Fruit fly (Drosophila melanogaster) whole organism, adult: ENCODE measurements around the gene 7B2.
A peak's percentile ranks its signal among the peaks of the same experiment; 100 is the strongest.

Experiments
- CG11617 ChIP-seq: fragments of 200-800 bp; sonication (Bioruptor generic); optimal IDR thresholded peaks from 2 replicates; lab custom pipeline; 2017; ENCODE audit warnings: mild to moderate bottlenecking, missing biosample characterization, missing genetic modification reagents, missing genetic modification characterization
- CG12768 ChIP-seq: fragments of 200-800 bp; sonication (Bioruptor generic); optimal IDR thresholded peaks from 2 replicates; lab custom pipeline; 2017; ENCODE audit warnings: missing biosample characterization, missing genetic modification characterization, mild to moderate bottlenecking, moderate library complexity, missing genetic modification reagents
- CG14711 ChIP-seq: fragments of 200-800 bp; sonication (Bioruptor generic); optimal IDR thresholded peaks from 2 replicates; lab custom pipeline; 2018; ENCODE audit warnings: missing biosample characterization, mild to moderate bottlenecking, missing genetic modification characterization, moderate library complexity
- CG1620 ChIP-seq: fragments of 200-800 bp; sonication (Bioruptor generic); optimal IDR thresholded peaks from 2 replicates; lab custom pipeline; 2016; ENCODE audit warnings: missing biosample characterization, missing genetic modification characterization
- CG33017 ChIP-seq: fragments of 200-800 bp; sonication (Bioruptor generic); optimal IDR thresholded peaks from 2 replicates; lab custom pipeline; 2018; ENCODE audit warnings: missing biosample characterization, mild to moderate bottlenecking, missing genetic modification characterization, moderate library complexity
- CG5204 ChIP-seq: fragments of 200-800 bp; sonication (Bioruptor generic); optimal IDR thresholded peaks from 2 replicates; lab custom pipeline; 2016; ENCODE audit warnings: missing biosample characterization, missing genetic modification characterization
- CG7045 ChIP-seq: fragments of 200-800 bp; sonication (Bioruptor generic); optimal IDR thresholded peaks from 2 replicates; lab custom pipeline; 2017; ENCODE audit warnings: missing biosample characterization, mild to moderate bottlenecking, missing genetic modification characterization
- CG7101 ChIP-seq: fragments of 200-800 bp; sonication (Bioruptor generic); optimal IDR thresholded peaks from 2 replicates; lab custom pipeline; 2018; ENCODE audit warnings: missing biosample characterization, mild to moderate bottlenecking, missing genetic modification characterization, moderate library complexity
- Clk ChIP-seq: fragments of 200-800 bp; sonication (Bioruptor generic); optimal IDR thresholded peaks from 2 replicates; lab custom pipeline; 2017; ENCODE audit warnings: missing biosample characterization, missing genetic modification characterization
- Crg-1 ChIP-seq: fragments of 200-800 bp; sonication (Bioruptor generic); optimal IDR thresholded peaks from 2 replicates; lab custom pipeline; 2016; ENCODE audit warnings: missing biosample characterization, missing genetic modification characterization
- Hr96 ChIP-seq: fragments of 200-800 bp; sonication (Bioruptor generic); optimal IDR thresholded peaks from 2 replicates; lab custom pipeline; 2016; ENCODE audit warnings: missing biosample characterization, missing genetic modification characterization
- Mnt ChIP-seq: fragments of 200-800 bp; sonication (Bioruptor generic); optimal IDR thresholded peaks from 2 replicates; lab custom pipeline; 2016; ENCODE audit warnings: missing biosample characterization, mild to moderate bottlenecking, missing genetic modification characterization
- bab1 ChIP-seq: fragments of 200-800 bp; sonication (Bioruptor generic); optimal IDR thresholded peaks from 3 replicates; lab custom pipeline; 2019; ENCODE audit warnings: missing biosample characterization, mild to moderate bottlenecking, missing genetic modification characterization, moderate library complexity
- cic ChIP-seq: fragments of 200-800 bp; sonication (Bioruptor generic); optimal IDR thresholded peaks from 2 replicates; lab custom pipeline; 2017; ENCODE audit warnings: missing biosample characterization, mild to moderate bottlenecking, missing genetic modification characterization, moderate library complexity
- cnc ChIP-seq, 2 experiments: fragments of >200 bp; optimal IDR thresholded peaks; 2 replicates each; lab custom pipeline; 2017
- kay ChIP-seq: fragments of 200-800 bp; sonication (Bioruptor generic); peaks from one replicate; lab custom pipeline; 2016; ENCODE audit warnings: missing biosample characterization, missing genetic modification characterization, borderline replicate concordance
- ovo ChIP-seq: fragments of 200-800 bp; sonication (Bioruptor generic); optimal IDR thresholded peaks from 2 replicates; lab custom pipeline; 2016; ENCODE audit warnings: missing biosample characterization, missing genetic modification characterization
- pad ChIP-seq: fragments of 200-800 bp; sonication (Bioruptor generic); optimal IDR thresholded peaks from 3 replicates; lab custom pipeline; 2017; ENCODE audit warnings: missing biosample characterization, missing genetic modification characterization, mild to moderate bottlenecking, moderate library complexity, missing genetic modification reagents
- tj ChIP-seq: fragments of 200-800 bp; sonication (Bioruptor generic); optimal IDR thresholded peaks from 3 replicates; lab custom pipeline; 2017; ENCODE audit warnings: missing biosample characterization, mild to moderate bottlenecking, missing genetic modification characterization, moderate library complexity
- toe ChIP-seq: fragments of 200-800 bp; sonication (Bioruptor generic); optimal IDR thresholded peaks from 2 replicates; lab custom pipeline; 2016; ENCODE audit warnings: missing biosample characterization, missing genetic modification characterization

Gene 7B2

dm6 chr3R:5389034-5389433, 12.5 kb downstream of the 7B2 start:
- TF ChIP-seq CG12768 (GFP tag; lab: Kevin White, UChicago) (no peak), CG7045 (GFP tag; lab: Kevin White, UChicago) (no peak), Hr96 (no peak), CG1620 (GFP tag; lab: Kevin White, UChicago) (no peak), Mnt (GFP tag; lab: Kevin White, UChicago) (no peak), kay (GFP tag; lab: Kevin White, UChicago) (no peak), CG11617 (GFP tag; lab: Kevin White, UChicago) (no peak), Crg-1 (no peak)

DNA sequence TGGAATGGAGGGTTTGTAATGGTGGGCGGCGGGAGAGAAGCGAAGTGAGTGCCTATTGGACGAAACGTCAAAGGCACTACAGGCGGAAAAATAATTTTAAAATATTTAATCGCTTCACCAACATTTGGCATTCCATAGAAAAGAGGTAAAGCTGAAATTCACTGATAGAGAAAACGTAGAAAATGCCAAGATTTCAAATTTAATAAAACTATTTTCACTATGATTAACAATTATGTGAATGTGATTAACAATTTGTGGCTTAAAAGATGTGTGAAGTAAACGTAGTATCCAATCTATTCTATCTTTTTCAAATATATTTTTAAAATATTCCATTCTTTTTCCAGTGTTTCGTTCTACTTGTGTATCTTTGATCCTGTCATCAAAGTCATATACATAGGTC, 12.9 kb downstream of the 7B2 start:
- no peak for TF ChIP-seq CG5204 (GFP tag; lab: Kevin White, UChicago)
- no peak for TF ChIP-seq Mnt (GFP tag; lab: Kevin White, UChicago)

DNA sequence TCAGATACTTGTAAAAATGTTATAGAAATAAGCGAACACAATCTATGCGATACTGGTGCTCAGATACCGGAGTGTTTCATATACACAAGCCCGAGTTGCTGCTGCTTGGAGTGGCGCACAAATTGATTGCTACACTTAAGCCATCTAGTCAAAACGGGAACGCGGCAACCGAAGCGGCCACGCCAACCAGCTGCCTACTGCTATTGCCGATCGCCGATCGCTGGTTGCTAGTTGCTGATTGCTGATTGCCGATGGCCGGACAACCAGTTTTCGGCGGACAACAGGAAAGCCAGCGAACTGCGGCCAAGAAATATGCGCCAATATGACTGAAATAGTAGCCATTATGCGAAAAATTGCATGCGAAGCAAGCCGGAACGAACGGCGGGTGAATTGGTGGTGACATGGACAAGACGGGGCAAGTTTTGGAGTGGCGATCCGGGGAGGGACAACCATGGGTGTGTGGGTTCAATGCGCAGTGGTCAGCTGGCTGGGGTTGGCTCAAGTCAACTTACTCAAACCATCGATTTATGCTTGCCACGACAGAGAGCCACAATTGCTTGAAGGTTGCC, 13.6 kb downstream of the 7B2 start:
- TF ChIP-seq Clk (GFP tag; lab: Kevin White, UChicago) = no peak

dm6 chr3R:5392033-5392432, 15.5 kb downstream of the 7B2 start:
- TF ChIP-seq CG5204 (GFP tag; lab: Kevin White, UChicago) (no peak), CG7045 (GFP tag; lab: Kevin White, UChicago) (no peak)

dm6 chr3R:5392621-5393020, 16.0 kb downstream of the 7B2 start, which contains the start of gene kkv:
Gene kkv (minus strand): TSS chr3R:5392866.
- no peak for TF ChIP-seq CG5204 (GFP tag; lab: Kevin White, UChicago)
- TF ChIP-seq CG1620 (GFP tag; lab: Kevin White, UChicago) = no peak
- TF ChIP-seq Hr96 = no peak
- no peak for TF ChIP-seq CG12768 (GFP tag; lab: Kevin White, UChicago)
- TF ChIP-seq Clk (GFP tag; lab: Kevin White, UChicago) = no peak
- TF ChIP-seq cic (GFP tag; lab: Kevin White, UChicago) = no peak
- TF ChIP-seq cnc (optimal IDR thresholded peaks at IDR 0.05; lab: Kevin White, UChicago) = no peak
- no peak for TF ChIP-seq ovo
- TF ChIP-seq toe (GFP tag; lab: Kevin White, UChicago) = no peak
- TF ChIP-seq CG7101 (tag; lab: Kevin White, UChicago) = no peak
- no peak for TF ChIP-seq CG11617 (GFP tag; lab: Kevin White, UChicago)
- no peak for TF ChIP-seq Mnt (GFP tag; lab: Kevin White, UChicago)
- TF ChIP-seq Crg-1 = no peak
- TF ChIP-seq kay (GFP tag; lab: Kevin White, UChicago) = no peak

DNA sequence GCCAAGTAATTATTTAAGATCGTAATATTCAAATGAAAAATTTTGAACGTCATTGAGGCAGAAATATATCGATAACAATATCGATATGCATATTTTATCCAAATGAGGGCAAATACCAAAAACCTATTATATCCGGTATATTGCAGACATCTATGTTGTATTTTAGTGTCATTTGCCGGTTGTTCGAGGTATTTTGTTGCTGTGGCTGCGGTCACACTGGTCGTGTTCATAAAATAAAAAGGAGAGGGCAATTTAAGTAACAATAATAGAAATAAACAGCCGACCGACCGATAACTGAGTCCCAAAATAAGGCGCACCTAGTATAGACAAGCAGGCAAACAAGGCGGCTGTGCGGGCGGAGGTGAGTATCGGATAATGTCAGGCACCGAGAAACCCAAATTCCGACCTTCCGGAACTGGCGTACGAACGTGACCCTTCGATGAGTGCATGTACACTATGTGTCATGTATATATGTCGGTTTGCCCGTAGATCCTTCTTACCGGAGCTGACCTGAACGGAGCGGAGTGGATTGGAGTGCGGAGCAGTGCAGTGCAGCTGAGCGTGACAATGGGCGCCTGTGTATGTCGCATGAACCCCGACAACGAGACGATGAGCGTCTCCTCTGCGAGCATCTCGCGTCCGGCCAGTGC, 17.3 kb downstream of the 7B2 start, which contains the start of gene CG1172:
CG1172 (plus strand) TSS at position 181 of the 650 bp plus-strand sequence.
- TF ChIP-seq toe (GFP tag; lab: Kevin White, UChicago) (no peak), pad (GFP tag; lab: Kevin White, UChicago) (peak; percentile 6), bab1 (GFP tag; lab: Kevin White, UChicago) (peak; percentile 56)

DNA sequence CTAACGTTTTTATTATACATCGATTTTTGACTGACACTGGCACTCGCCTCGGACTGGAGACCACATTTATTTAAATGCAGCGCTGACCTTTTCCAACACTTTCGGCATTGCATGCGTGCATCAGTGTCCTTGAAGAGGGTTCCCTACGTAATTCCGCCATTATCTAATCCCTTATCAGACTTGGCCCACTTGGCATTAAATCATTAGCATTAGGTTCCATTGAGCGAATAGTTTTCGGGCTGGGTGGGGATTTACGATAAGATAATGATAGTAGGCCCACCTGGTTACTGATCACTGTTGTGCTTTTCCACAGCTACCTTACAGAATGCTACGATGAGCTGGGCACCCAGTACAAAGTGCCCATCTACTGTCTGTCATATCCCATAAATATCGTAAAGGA, 18.6 kb downstream of the 7B2 start:
- TF ChIP-seq cic (GFP tag; lab: Kevin White, UChicago) = peak; percentile 63
- TF ChIP-seq CG12768 (GFP tag; lab: Kevin White, UChicago) = no peak

- TF ChIP-seq pad (GFP tag; lab: Kevin White, UChicago) (no peak), CG5204 (GFP tag; lab: Kevin White, UChicago) (no peak)
Measured at dm6 chr3R:5399096-5399495, 22.5 kb downstream of the 7B2 start, which contains the start of gene Or83a. Gene Or83a (minus strand): TSS chr3R:5399196.

DNA sequence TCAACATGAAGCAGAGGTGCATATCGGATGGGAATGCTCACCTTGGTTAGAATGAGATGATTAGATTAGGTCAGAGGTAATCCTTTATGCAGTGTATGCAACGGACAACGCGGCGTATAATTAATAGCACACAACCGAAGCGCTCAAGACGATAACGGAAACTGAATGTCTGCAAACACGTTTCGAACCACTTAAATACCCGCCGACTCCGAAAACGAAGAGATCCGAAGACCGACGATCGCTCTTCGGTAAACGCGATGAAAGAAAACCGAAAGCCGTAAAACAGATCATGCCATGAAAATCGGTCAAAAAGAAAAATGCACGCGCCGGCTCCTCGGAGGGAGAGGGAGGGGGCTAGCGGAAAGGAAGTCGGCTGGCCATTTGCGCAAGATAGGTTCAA, 27.4 kb downstream of the 7B2 start, which contains the start of gene CG2663:
CG2663 (minus strand) TSS at position 173 of the 400 bp plus-strand sequence.
- no peak for TF ChIP-seq CG1620 (GFP tag; lab: Kevin White, UChicago)
- TF ChIP-seq bab1 (GFP tag; lab: Kevin White, UChicago) = no peak
- no peak for TF ChIP-seq pad (GFP tag; lab: Kevin White, UChicago)
- TF ChIP-seq tj (GFP tag; lab: Kevin White, UChicago) = no peak
- TF ChIP-seq CG14711 (tag; lab: Kevin White, UChicago) = no peak
- no peak for TF ChIP-seq cic (GFP tag; lab: Kevin White, UChicago)
- no peak for TF ChIP-seq Crg-1
- no peak for TF ChIP-seq ovo
- no peak for TF ChIP-seq Mnt (GFP tag; lab: Kevin White, UChicago)
- TF ChIP-seq kay (GFP tag; lab: Kevin White, UChicago) = no peak
- TF ChIP-seq Clk (GFP tag; lab: Kevin White, UChicago) = no peak
- no peak for TF ChIP-seq toe (GFP tag; lab: Kevin White, UChicago)
- no peak for TF ChIP-seq CG11617 (GFP tag; lab: Kevin White, UChicago)
- TF ChIP-seq Hr96 = no peak
- no peak for TF ChIP-seq CG7101 (tag; lab: Kevin White, UChicago)
- no peak for TF ChIP-seq CG12768 (GFP tag; lab: Kevin White, UChicago)
- no peak for TF ChIP-seq CG33017
- TF ChIP-seq CG7045 (GFP tag; lab: Kevin White, UChicago) = no peak
- TF ChIP-seq cnc (optimal IDR thresholded peaks at IDR 0.05; lab: Kevin White, UChicago) = no peak
